Fruit fly (Drosophila melanogaster): ENCODE results near the gene ND-75.

ND-75 gene

dm6 chrX:8258281-8258802 is 6.9 kb upstream of the ND-75 start:
- TF ChIP-seq CG9705 (GFP tag; optimal IDR thresholded peaks at IDR 0.05) (no peak), foxo (GFP tag; optimal IDR thresholded peaks at IDR 0.05) (peak in 1 of 2 experiments; percentile 12)

- TF ChIP-seq Abd-B (GFP tag; optimal IDR thresholded peaks at IDR 0.05) (no peak), pan (optimal IDR thresholded peaks at IDR 0.05) (no peak), Hr78 (GFP tag; optimal IDR thresholded peaks at IDR 0.05) (no peak), sv (GFP tag; optimal IDR thresholded peaks at IDR 0.05) (no peak), Jra (GFP tag; optimal IDR thresholded peaks at IDR 0.05) (no peak), tai (GFP tag; optimal IDR thresholded peaks at IDR 0.05) (no peak), h (GFP tag; optimal IDR thresholded peaks at IDR 0.05) (peak; percentile 22), Hnf4 (GFP tag; optimal IDR thresholded peaks at IDR 0.05) (no peak), Hr83 (GFP tag; optimal IDR thresholded peaks at IDR 0.05; ENCODE audit: poor library complexity, severe bottlenecking) (no peak), CG32264 (GFP tag; optimal IDR thresholded peaks at IDR 0.05) (no peak), Dfd (GFP tag; optimal IDR thresholded peaks at IDR 0.05) (no peak), Vsx2 (GFP tag; optimal IDR thresholded peaks at IDR 0.05; ENCODE audit: partially characterized antibody) (no peak), ey (GFP tag; optimal IDR thresholded peaks at IDR 0.05) (peak; percentile 24), lola (GFP tag; optimal IDR thresholded peaks at IDR 0.05) (no peak), fru (GFP tag; optimal IDR thresholded peaks at IDR 0.05) (peak; percentile 55), dmrt93B (GFP tag; optimal IDR thresholded peaks at IDR 0.05) (no peak), jim (GFP tag; optimal IDR thresholded peaks at IDR 0.05) (no peak), Myc (optimal IDR thresholded peaks at IDR 0.05) (no peak), br (GFP tag; optimal IDR thresholded peaks at IDR 0.05) (peak; percentile 14), Rel (GFP tag; optimal IDR thresholded peaks at IDR 0.05) (no peak), Rel (tag; optimal IDR thresholded peaks at IDR 0.05) (no peak), foxo (GFP tag; optimal IDR thresholded peaks at IDR 0.05) (peak in 1 of 2 experiments; percentile 33), rgr (GFP tag; optimal IDR thresholded peaks at IDR 0.05) (no peak), CrebA (GFP tag; optimal IDR thresholded peaks at IDR 0.05; ENCODE audit: borderline replicate concordance) (no peak), sage (GFP tag; optimal IDR thresholded peaks at IDR 0.05) (no peak), Sp1 (GFP tag; optimal IDR thresholded peaks at IDR 0.05) (no peak), usp (GFP tag; optimal IDR thresholded peaks at IDR 0.05) (no peak), HLH106 (tag; optimal IDR thresholded peaks at IDR 0.05) (no peak), N (GFP tag; optimal IDR thresholded peaks at IDR 0.05) (no peak), GATAd (GFP tag; optimal IDR thresholded peaks at IDR 0.05) (no peak), OdsH (GFP tag; optimal IDR thresholded peaks at IDR 0.05) (no peak), Dif (GFP tag; optimal IDR thresholded peaks at IDR 0.05; ENCODE audit: partially characterized antibody) (no peak), CG9705 (GFP tag; optimal IDR thresholded peaks at IDR 0.05) (no peak), brk (GFP tag; optimal IDR thresholded peaks at IDR 0.05) (no peak), Mio (GFP tag; optimal IDR thresholded peaks at IDR 0.05) (no peak), dl (GFP tag; optimal IDR thresholded peaks at IDR 0.05; ENCODE audit: insufficient read depth in 1 of 2, partially characterized antibody in 2 of 2) (no peak), dsf (GFP tag; optimal IDR thresholded peaks at IDR 0.05; ENCODE audit: borderline replicate concordance) (no peak), psq (GFP tag; optimal IDR thresholded peaks at IDR 0.05) (no peak), woc (GFP tag; optimal IDR thresholded peaks at IDR 0.05) (no peak)
These were observed 3.3 kb upstream of the ND-75 start for dm6 chrX:8254739-8255326.

- TF ChIP-seq woc (GFP tag; optimal IDR thresholded peaks at IDR 0.05): peak; percentile 83
- peak; percentile 64 for TF ChIP-seq dmrt93B (GFP tag; optimal IDR thresholded peaks at IDR 0.05)
- peak; percentile 85 for TF ChIP-seq br (GFP tag; optimal IDR thresholded peaks at IDR 0.05)
- no peak for TF ChIP-seq tai (GFP tag; optimal IDR thresholded peaks at IDR 0.05)
- peak; percentile 87 for TF ChIP-seq h (GFP tag; optimal IDR thresholded peaks at IDR 0.05)
- peak; percentile 82 for TF ChIP-seq ey (GFP tag; optimal IDR thresholded peaks at IDR 0.05)
- no peak for TF ChIP-seq Mio (GFP tag; optimal IDR thresholded peaks at IDR 0.05)
- no peak for TF ChIP-seq Dif (GFP tag; optimal IDR thresholded peaks at IDR 0.05; ENCODE audit: partially characterized antibody)
- no peak for TF ChIP-seq Rel (GFP tag; optimal IDR thresholded peaks at IDR 0.05)
- TF ChIP-seq Rel (tag; optimal IDR thresholded peaks at IDR 0.05): peak; percentile 88
- peak; percentile 83 for TF ChIP-seq OdsH (GFP tag; optimal IDR thresholded peaks at IDR 0.05)
- TF ChIP-seq rgr (GFP tag; optimal IDR thresholded peaks at IDR 0.05): peak; percentile 67
- TF ChIP-seq CG32264 (GFP tag; optimal IDR thresholded peaks at IDR 0.05): peak; percentile 33
- no peak for TF ChIP-seq brk (GFP tag; optimal IDR thresholded peaks at IDR 0.05)
- TF ChIP-seq psq (GFP tag; optimal IDR thresholded peaks at IDR 0.05): peak; percentile 61
- TF ChIP-seq foxo (GFP tag; optimal IDR thresholded peaks at IDR 0.05): peak in 1 of 2 experiments; percentile 84
- TF ChIP-seq sv (GFP tag; optimal IDR thresholded peaks at IDR 0.05): no peak
- TF ChIP-seq fru (GFP tag; optimal IDR thresholded peaks at IDR 0.05): peak; percentile 88
- peak; percentile 85 for TF ChIP-seq Sp1 (GFP tag; optimal IDR thresholded peaks at IDR 0.05)
- TF ChIP-seq Hnf4 (GFP tag; optimal IDR thresholded peaks at IDR 0.05): no peak
- TF ChIP-seq Jra (GFP tag; optimal IDR thresholded peaks at IDR 0.05): peak; percentile 40
- TF ChIP-seq sage (GFP tag; optimal IDR thresholded peaks at IDR 0.05): peak; percentile 63
- no peak for TF ChIP-seq jim (GFP tag; optimal IDR thresholded peaks at IDR 0.05)
- TF ChIP-seq HLH106 (tag; optimal IDR thresholded peaks at IDR 0.05): peak; percentile 86
- TF ChIP-seq lola (GFP tag; optimal IDR thresholded peaks at IDR 0.05): no peak
- peak; percentile 66 for TF ChIP-seq CG9705 (GFP tag; optimal IDR thresholded peaks at IDR 0.05)
These were observed 898 bp upstream of the ND-75 start, which contains the start of gene CG1632 for dm6 chrX:8252284-8252886. TSS of gene CG1632 (plus strand) at chrX:8252670.

Measured in whole organism, wandering third instar larva.